Worm (Caenorhabditis elegans): ENCODE results near the gene C06A8.8.

C06A8.8 gene

DNA sequence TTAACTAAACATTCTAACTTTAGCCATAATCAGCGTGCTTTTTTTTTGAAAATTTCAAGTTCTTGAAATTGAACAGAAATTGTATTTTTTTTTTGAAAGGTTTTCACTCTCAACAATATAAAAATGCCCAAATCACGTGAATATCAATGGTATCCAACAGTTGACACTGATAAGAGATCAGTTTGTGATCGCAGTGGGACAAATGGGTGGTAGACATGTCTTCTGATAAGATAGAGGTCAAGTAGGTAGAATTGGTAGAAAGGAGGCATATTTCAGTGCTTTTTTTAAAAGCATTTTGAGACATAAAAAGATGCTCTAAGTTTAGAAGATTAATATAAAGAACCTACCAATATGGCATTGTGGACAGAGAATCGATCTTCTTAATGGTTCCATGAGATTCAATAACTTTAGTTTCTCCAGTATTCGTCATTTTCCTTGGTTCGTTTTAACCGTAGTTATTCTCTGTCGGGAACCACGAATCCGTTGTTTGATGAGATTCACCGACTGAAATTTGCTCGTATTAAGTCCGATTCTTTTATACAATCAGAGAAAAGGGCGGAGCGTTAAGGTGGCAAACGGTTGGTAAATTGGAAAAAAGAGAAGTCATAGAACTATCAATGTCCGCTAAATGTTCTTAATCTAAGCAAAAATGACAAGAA, 5.6 kb upstream of the C06A8.8 start, which contains the start of gene mthf-1 (continued):
- no peak for TF ChIP-seq ZK546.5 (tag; optimal IDR thresholded peaks at IDR 0.05)
- TF ChIP-seq nhr-67 (tag; optimal IDR thresholded peaks at IDR 0.05): no peak
- no peak for TF ChIP-seq ztf-11 (tag; optimal IDR thresholded peaks at IDR 0.05)
- no peak for TF ChIP-seq ztf-4 (tag; optimal IDR thresholded peaks at IDR 0.05)
- no peak for TF ChIP-seq zag-1 (tag; optimal IDR thresholded peaks at IDR 0.05)

DNA sequence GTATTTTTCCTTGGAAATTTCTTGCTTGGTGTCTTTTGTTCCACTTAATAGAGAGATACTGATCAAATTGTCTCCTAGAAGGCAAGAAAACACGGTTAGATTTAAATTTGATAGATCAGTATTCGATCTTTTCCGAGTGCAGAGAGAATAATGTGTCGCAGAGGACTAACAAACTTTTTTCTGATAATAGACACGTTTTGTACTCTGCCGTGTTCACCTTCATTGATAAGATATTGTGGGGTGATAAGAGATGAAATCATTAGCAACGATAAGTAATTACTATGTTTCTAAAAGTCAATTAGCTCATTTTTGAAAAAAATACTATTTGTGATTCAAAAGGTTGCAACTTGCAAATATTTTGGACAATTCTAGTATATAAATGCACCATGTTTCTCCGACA, 4.9 kb upstream of the C06A8.8 start:
- TF ChIP-seq fos-1 (tag; optimal IDR thresholded peaks at IDR 0.05) (no peak), nhr-43 (tag; optimal IDR thresholded peaks at IDR 0.05; ENCODE audit: poor library complexity, severe bottlenecking) (peak; percentile 45), nhr-23 (tag; optimal IDR thresholded peaks at IDR 0.05) (peak; percentile 53), pqm-1 (tag; optimal IDR thresholded peaks at IDR 0.05) (peak; percentile 89), elt-2 (tag; optimal IDR thresholded peaks at IDR 0.05) (peak; percentile 89), elt-3 (tag; optimal IDR thresholded peaks at IDR 0.05) (peak in 2 of 3 experiments; percentile 89 to 90), elt-1 (tag; optimal IDR thresholded peaks at IDR 0.05) (peak; percentile 41), jun-1 (tag; optimal IDR thresholded peaks at IDR 0.05) (peak; percentile 22), nhr-25 (tag; optimal IDR thresholded peaks at IDR 0.05) (peak; percentile 25), aly-2 (tag; optimal IDR thresholded peaks at IDR 0.05) (no peak)

DNA sequence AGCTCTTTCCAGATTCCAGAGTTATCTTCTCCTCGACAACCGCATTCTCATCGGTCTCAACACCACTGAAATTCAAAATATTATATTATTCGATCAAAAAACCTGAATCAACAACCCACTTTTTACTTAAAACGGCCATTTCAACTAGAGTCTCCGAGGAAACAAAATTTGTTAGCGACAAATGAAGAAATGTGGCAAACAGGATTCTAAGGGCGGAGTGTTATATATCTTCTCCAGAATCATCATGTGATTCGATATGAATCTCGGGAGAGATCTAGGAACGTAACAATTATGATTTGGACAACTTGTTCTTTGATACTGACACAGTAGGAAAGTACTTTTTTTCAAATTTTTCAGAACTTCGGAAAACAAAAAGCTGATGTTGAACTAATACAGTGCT, 4.4 kb upstream of the C06A8.8 start:
- TF ChIP-seq mml-1 (tag; optimal IDR thresholded peaks at IDR 0.05) (no peak), aly-2 (tag; optimal IDR thresholded peaks at IDR 0.05) (no peak), nhr-43 (tag; optimal IDR thresholded peaks at IDR 0.05; ENCODE audit: poor library complexity, severe bottlenecking) (peak; percentile 63), nhr-23 (tag; optimal IDR thresholded peaks at IDR 0.05) (peak; percentile 12), daf-12 (tag; optimal IDR thresholded peaks at IDR 0.05) (no peak)

DNA sequence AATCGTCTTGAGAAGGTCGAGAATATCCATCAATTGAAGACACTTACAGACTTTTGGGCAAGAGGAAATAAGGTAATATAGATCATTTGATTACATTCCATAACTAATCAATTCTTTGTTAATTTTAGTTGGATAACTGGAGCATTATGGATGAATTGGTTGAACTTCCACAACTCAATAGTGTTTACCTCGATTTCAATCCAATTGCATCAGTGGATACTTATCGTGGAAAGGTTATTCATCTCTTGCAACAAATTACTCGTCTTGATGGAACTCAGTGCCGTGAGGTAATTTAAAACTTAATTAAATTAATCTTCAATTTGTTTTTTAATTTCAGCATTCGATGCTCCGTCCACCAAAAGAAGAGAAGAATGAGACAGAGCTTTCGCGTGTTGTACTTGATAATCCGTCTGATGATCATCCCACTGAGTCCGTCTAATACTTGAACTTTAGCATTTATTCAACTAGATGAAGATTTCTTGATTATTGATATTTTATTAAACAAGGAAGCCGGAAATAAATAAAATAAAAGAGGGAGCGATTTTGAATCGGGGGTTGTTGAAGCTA, 1.7 kb upstream of the C06A8.8 start:
- no peak for TF ChIP-seq ztf-4 (tag; optimal IDR thresholded peaks at IDR 0.05)
- TF ChIP-seq fkh-2 (tag; optimal IDR thresholded peaks at IDR 0.05): no peak
- TF ChIP-seq nhr-77 (tag; optimal IDR thresholded peaks at IDR 0.05): no peak
- no peak for TF ChIP-seq egl-5 (tag; optimal IDR thresholded peaks at IDR 0.05)
- peak in 1 of 3 experiments; percentile 15 for TF ChIP-seq elt-3 (tag; optimal IDR thresholded peaks at IDR 0.05)
- no peak for TF ChIP-seq aly-2 (tag; optimal IDR thresholded peaks at IDR 0.05)
- no peak for TF ChIP-seq hmg-11 (tag; optimal IDR thresholded peaks at IDR 0.05)
- no peak for TF ChIP-seq nhr-12 (tag; optimal IDR thresholded peaks at IDR 0.05)
- no peak for TF ChIP-seq nhr-76 (tag; optimal IDR thresholded peaks at IDR 0.05)
- TF ChIP-seq lin-15B (tag; optimal IDR thresholded peaks at IDR 0.05): no peak
- TF ChIP-seq elt-1 (tag; optimal IDR thresholded peaks at IDR 0.05): no peak
- TF ChIP-seq ceh-82 (tag; optimal IDR thresholded peaks at IDR 0.05): no peak
- no peak for TF ChIP-seq mml-1 (tag; optimal IDR thresholded peaks at IDR 0.05)
- TF ChIP-seq ZK546.5 (tag; optimal IDR thresholded peaks at IDR 0.05): no peak
- no peak for TF ChIP-seq lin-39 (tag; optimal IDR thresholded peaks at IDR 0.05)
- peak; percentile 50 for TF ChIP-seq tbx-2 (tag; optimal IDR thresholded peaks at IDR 0.05)
- TF ChIP-seq ceh-9 (tag; optimal IDR thresholded peaks at IDR 0.05): no peak
- TF ChIP-seq skn-1 (tag; optimal IDR thresholded peaks at IDR 0.05): no peak
- peak; percentile 88 for TF ChIP-seq nhr-43 (tag; optimal IDR thresholded peaks at IDR 0.05; ENCODE audit: poor library complexity, severe bottlenecking)
- TF ChIP-seq nhr-23 (tag; optimal IDR thresholded peaks at IDR 0.05): no peak
- TF ChIP-seq ceh-28 (tag; optimal IDR thresholded peaks at IDR 0.05): no peak
- no peak for TF ChIP-seq mdl-1 (tag; optimal IDR thresholded peaks at IDR 0.05)
- no peak for TF ChIP-seq fos-1 (tag; optimal IDR thresholded peaks at IDR 0.05)
- TF ChIP-seq nhr-237 (tag; optimal IDR thresholded peaks at IDR 0.05): no peak
- TF ChIP-seq daf-12 (tag; optimal IDR thresholded peaks at IDR 0.05): no peak
- peak; percentile 52 for TF ChIP-seq ama-1 (optimal IDR thresholded peaks at IDR 0.05)
- TF ChIP-seq eor-1 (tag; optimal IDR thresholded peaks at IDR 0.05): no peak
- TF ChIP-seq nhr-25 (tag; optimal IDR thresholded peaks at IDR 0.05): no peak
- no peak for TF ChIP-seq pha-4 (tag; optimal IDR thresholded peaks at IDR 0.05)
- TF ChIP-seq R02D3.7 (tag; optimal IDR thresholded peaks at IDR 0.05): no peak
- TF ChIP-seq egl-27 (tag; optimal IDR thresholded peaks at IDR 0.05): no peak
- TF ChIP-seq snpc-4 (tag; optimal IDR thresholded peaks at IDR 0.05): no peak
- no peak for TF ChIP-seq sea-2 (GFP tag; optimal IDR thresholded peaks at IDR 0.05)
- no peak for TF ChIP-seq nfya-1 (tag; optimal IDR thresholded peaks at IDR 0.05; ENCODE audit: insufficient read depth)
- TF ChIP-seq ztf-11 (tag; optimal IDR thresholded peaks at IDR 0.05): no peak
- no peak for TF ChIP-seq ceh-16 (tag; optimal IDR thresholded peaks at IDR 0.05)
- TF ChIP-seq fkh-10 (GFP tag; optimal IDR thresholded peaks at IDR 0.05): no peak
- peak; percentile 15 for TF ChIP-seq elt-2 (tag; optimal IDR thresholded peaks at IDR 0.05)

Measured in whole organism, L3 larva.